Worm (Caenorhabditis elegans) whole organism, young adult: ENCODE data around the gene btbd-10.

Source experiments
- F33H1.4 ChIP-seq: fragments of 200-800 bp; sonication (Bioruptor generic); IDR thresholded peaks from 2 replicates; pipeline ENCODE4 v1.3.6; 2022; ENCODE audit warnings: missing genetic modification reagents, missing genetic modification characterization, missing compliant biosample characterization
- F37B4.10 ChIP-seq: fragments of 200-800 bp; sonication (Bioruptor generic); IDR thresholded peaks from 2 replicates; pipeline ENCODE4 v1.3.6; 2022; ENCODE audit warnings: missing genetic modification characterization, missing compliant biosample characterization
- F57A8.1 ChIP-seq: fragments of 200-800 bp; sonication (Bioruptor generic); optimal IDR thresholded peaks from 2 replicates; lab custom pipeline; 2018; ENCODE audit warnings: mild to moderate bottlenecking, missing genetic modification characterization, moderate library complexity, missing compliant biosample characterization
- K11D2.4 ChIP-seq: fragments of 200-800 bp; sonication (Bioruptor generic); IDR thresholded peaks from 2 replicates; pipeline ENCODE4 v1.3.6; 2022; ENCODE audit warnings: missing genetic modification reagents, missing genetic modification characterization, missing compliant biosample characterization
- aptf-3 ChIP-seq: fragments of 200-800 bp; sonication (Bioruptor generic); IDR thresholded peaks from 2 replicates; pipeline ENCODE4 v1.3.6; 2022; ENCODE audit warnings: missing genetic modification characterization, missing compliant biosample characterization
- attf-3 ChIP-seq: fragments of 200-800 bp; sonication (Bioruptor generic); conservative IDR thresholded peaks from 2 replicates; pipeline ENCODE4 v1.3.6; 2022; ENCODE audit warnings: missing genetic modification reagents, missing genetic modification characterization, missing compliant biosample characterization
- attf-5 ChIP-seq: fragments of 200-800 bp; sonication (Bioruptor generic); optimal IDR thresholded peaks from 2 replicates; lab custom pipeline; 2018; ENCODE audit warnings: mild to moderate bottlenecking, missing genetic modification characterization, missing compliant biosample characterization
- ccch-3 ChIP-seq: fragments of 200-800 bp; sonication (Bioruptor generic); optimal IDR thresholded peaks from 2 replicates; lab custom pipeline; 2018; ENCODE audit warnings: mild to moderate bottlenecking, missing genetic modification characterization, missing compliant biosample characterization
- cebp-2 ChIP-seq: fragments of 200-800 bp; sonication (Bioruptor generic); IDR thresholded peaks from 2 replicates; pipeline ENCODE4 v1.3.6; 2022; ENCODE audit warnings: missing genetic modification characterization, missing compliant biosample characterization
- ceh-100 ChIP-seq: fragments of 200-800 bp; sonication (Bioruptor generic); IDR thresholded peaks from 2 replicates; pipeline ENCODE4 v1.3.6; 2022; ENCODE audit warnings: missing genetic modification reagents, missing genetic modification characterization, missing compliant biosample characterization
- ceh-40 ChIP-seq: fragments of 200-800 bp; sonication (Bioruptor generic); IDR thresholded peaks from 2 replicates; pipeline ENCODE4 v1.3.6; 2022; ENCODE audit warnings: missing genetic modification characterization, missing compliant biosample characterization
- chd-7 ChIP-seq: sonication (generic microtip); optimal IDR thresholded peaks from 2 replicates; lab custom pipeline; 2016; ENCODE audit warnings: mild to moderate bottlenecking, missing genetic modification characterization, moderate library complexity, missing compliant biosample characterization
- dox-1 ChIP-seq: fragments of 200-800 bp; sonication (Bioruptor generic); IDR thresholded peaks from 2 replicates; pipeline ENCODE4 v1.3.6; 2022; ENCODE audit warnings: missing genetic modification reagents, missing genetic modification characterization, missing compliant biosample characterization
- dpl-1 ChIP-seq: fragments of 150-350 bp; optimal IDR thresholded peaks from 2 replicates; lab custom pipeline; 2014; ENCODE audit warnings: missing biosample characterization, missing genetic modification reagents, missing genetic modification characterization
- efl-1 ChIP-seq: fragments of 150-350 bp; optimal IDR thresholded peaks from 2 replicates; lab custom pipeline; 2014; ENCODE audit warnings: missing biosample characterization, missing genetic modification reagents, missing genetic modification characterization
- egl-18 ChIP-seq: fragments of 200-800 bp; sonication (Bioruptor generic); IDR thresholded peaks from 2 replicates; pipeline ENCODE4 v1.3.6; 2022; ENCODE audit warnings: missing genetic modification reagents, missing genetic modification characterization, missing compliant biosample characterization
- egl-44 ChIP-seq: fragments of 200-800 bp; sonication (Bioruptor generic); IDR thresholded peaks from 2 replicates; pipeline ENCODE4 v1.3.6; 2022; ENCODE audit warnings: missing genetic modification reagents, missing genetic modification characterization, missing compliant biosample characterization
- egrh-3 ChIP-seq: fragments of 200-800 bp; sonication (Bioruptor generic); IDR thresholded peaks from 2 replicates; pipeline ENCODE4 v1.3.6; 2022; ENCODE audit warnings: missing genetic modification reagents, missing genetic modification characterization, missing compliant biosample characterization
- ets-4 ChIP-seq: fragments of 200-800 bp; sonication (Bioruptor generic); optimal IDR thresholded peaks from 2 replicates; lab custom pipeline; 2018; ENCODE audit warnings: mild to moderate bottlenecking, missing genetic modification characterization, missing compliant biosample characterization
- fkh-3 ChIP-seq: sonication (generic microtip); optimal IDR thresholded peaks from 2 replicates; lab custom pipeline; 2016; ENCODE audit warnings: mild to moderate bottlenecking, missing genetic modification characterization, missing compliant biosample characterization
- gei-17 ChIP-seq: fragments of 200-800 bp; sonication (Bioruptor generic); optimal IDR thresholded peaks from 2 replicates; lab custom pipeline; 2018; ENCODE audit warnings: mild to moderate bottlenecking, missing genetic modification characterization, missing compliant biosample characterization
- him-1 ChIP-seq: sonication (generic microtip); optimal IDR thresholded peaks from 2 replicates; lab custom pipeline; 2016; ENCODE audit warnings: missing genotype, missing genetic modification reagents, missing genetic modification characterization, missing compliant biosample characterization
- hmg-1.2 ChIP-seq: fragments of 200-800 bp; sonication (Bioruptor generic); IDR thresholded peaks from 2 replicates; pipeline ENCODE4 v1.3.6; 2022; ENCODE audit warnings: missing genetic modification reagents, missing genetic modification characterization, missing compliant biosample characterization
- hrde-1 ChIP-seq: sonication (generic microtip); optimal IDR thresholded peaks from 2 replicates; lab custom pipeline; 2016; ENCODE audit warnings: missing genetic modification characterization, mild to moderate bottlenecking, missing compliant biosample characterization, moderate library complexity, missing genotype, missing genetic modification reagents, borderline replicate concordance
- lin-26 ChIP-seq: fragments of 200-800 bp; sonication (Bioruptor generic); IDR thresholded peaks from 2 replicates; pipeline ENCODE4 v1.3.6; 2022; ENCODE audit warnings: missing genetic modification reagents, missing genetic modification characterization, missing compliant biosample characterization
- lin-40 ChIP-seq: sonication (generic microtip); optimal IDR thresholded peaks from 2 replicates; lab custom pipeline; 2016; ENCODE audit warnings: missing genetic modification characterization, mild to moderate bottlenecking, missing compliant biosample characterization, missing genotype, missing genetic modification reagents
- madf-3 ChIP-seq: fragments of 200-800 bp; sonication (Bioruptor generic); IDR thresholded peaks from 2 replicates; pipeline ENCODE4 v1.3.6; 2022; ENCODE audit warnings: missing genetic modification reagents, missing genetic modification characterization, missing compliant biosample characterization
- madf-8 ChIP-seq: fragments of 200-800 bp; sonication (Bioruptor generic); conservative IDR thresholded peaks from 2 replicates; pipeline ENCODE4 v1.3.6; 2022; ENCODE audit warnings: missing genetic modification reagents, missing genetic modification characterization, missing compliant biosample characterization
- mcd-1 ChIP-seq: fragments of 200-800 bp; sonication (Bioruptor generic); IDR thresholded peaks from 2 replicates; pipeline ENCODE4 v1.3.6; 2022; ENCODE audit warnings: missing genetic modification reagents, missing genetic modification characterization, missing compliant biosample characterization
- nfya-2 ChIP-seq: fragments of 200-800 bp; sonication (Bioruptor generic); IDR thresholded peaks from 2 replicates; pipeline ENCODE4 v1.3.6; 2022; ENCODE audit warnings: missing genetic modification reagents, missing genetic modification characterization, missing compliant biosample characterization
- nfyb-1 ChIP-seq: fragments of 200-800 bp; sonication (Bioruptor generic); IDR thresholded peaks from 2 replicates; pipeline ENCODE4 v1.3.6; 2022; ENCODE audit warnings: missing genetic modification reagents, missing genetic modification characterization, missing compliant biosample characterization
- pbrm-1 ChIP-seq: fragments of 200-800 bp; sonication (Bioruptor generic); IDR thresholded peaks from 2 replicates; pipeline ENCODE4 v1.3.6; 2022; ENCODE audit warnings: missing genetic modification reagents, missing genetic modification characterization, missing compliant biosample characterization
- rec-8 ChIP-seq, 2 experiments: sonication (generic microtip); optimal IDR thresholded peaks; 2 replicates each; lab custom pipeline; 2016; ENCODE audit warnings: mild to moderate bottlenecking in 2 of 2, missing genetic modification characterization in 2 of 2, missing genetic modification reagents in 2 of 2, missing genotype in 2 of 2, missing biosample characterization in 1 of 2, missing compliant biosample characterization in 1 of 2, moderate library complexity in 1 of 2
- snpc-1.3 ChIP-seq: sonication (generic microtip); optimal IDR thresholded peaks from 2 replicates; lab custom pipeline; 2017; ENCODE audit warnings: missing genetic modification characterization, mild to moderate bottlenecking, missing compliant biosample characterization, antibody characterized with exemption, moderate library complexity, missing genotype, missing genetic modification reagents; ENCODE audit not compliant: insufficient read depth
- snpc-3.4 ChIP-seq: sonication (generic microtip); optimal IDR thresholded peaks from 2 replicates; lab custom pipeline; 2017; ENCODE audit warnings: missing genetic modification characterization, mild to moderate bottlenecking, missing compliant biosample characterization, antibody characterized with exemption, moderate library complexity, missing genotype, missing genetic modification reagents
- tbx-9 ChIP-seq: sonication (generic microtip); optimal IDR thresholded peaks from 2 replicates; lab custom pipeline; 2016; ENCODE audit warnings: borderline replicate concordance, missing genetic modification characterization, inconsistent platforms, missing compliant biosample characterization
- unc-62 ChIP-seq: fragments of 150-350 bp; optimal IDR thresholded peaks from 2 replicates; lab custom pipeline; 2014; ENCODE audit warnings: missing biosample characterization, missing genetic modification reagents, missing genetic modification characterization
- xnd-1 ChIP-seq: sonication (generic microtip); optimal IDR thresholded peaks from 2 replicates; lab custom pipeline; 2016; ENCODE audit warnings: missing genotype, missing genetic modification reagents, missing genetic modification characterization, missing compliant biosample characterization
- ztf-22 ChIP-seq: fragments of 200-800 bp; sonication (Bioruptor generic); optimal IDR thresholded peaks from 2 replicates; lab custom pipeline; 2018; ENCODE audit warnings: mild to moderate bottlenecking, missing genetic modification characterization, moderate library complexity, missing compliant biosample characterization
- ztf-28 ChIP-seq: fragments of 200-800 bp; sonication (Bioruptor generic); IDR thresholded peaks from 2 replicates; pipeline ENCODE4 v1.3.6; 2022; ENCODE audit warnings: missing genetic modification reagents, missing genetic modification characterization, missing compliant biosample characterization
- ztf-3 ChIP-seq: fragments of 200-800 bp; sonication (Bioruptor generic); optimal IDR thresholded peaks from 2 replicates; lab custom pipeline; 2018; ENCODE audit warnings: mild to moderate bottlenecking, missing genetic modification characterization, missing compliant biosample characterization

The btbd-10 gene

DNA sequence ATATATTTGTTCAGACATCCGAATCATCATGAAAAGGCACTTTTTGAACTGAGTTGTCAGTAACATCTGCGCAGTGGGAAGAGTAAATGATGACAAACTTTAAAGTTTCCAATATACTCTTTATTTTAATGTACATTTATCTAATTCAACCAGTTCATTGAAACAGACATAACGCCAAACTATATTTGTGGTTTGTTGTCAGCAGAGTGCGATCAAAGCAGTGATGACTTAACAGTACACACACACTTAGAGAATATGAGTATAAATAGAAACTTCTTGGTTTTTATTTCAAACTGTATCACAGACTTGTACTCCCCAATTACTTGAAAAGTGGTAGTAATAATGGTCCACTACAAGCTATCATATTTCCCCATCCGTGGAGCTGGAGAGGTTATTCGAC, 21.4 kb upstream of the btbd-10 start, which contains the start of gene gst-8:
gst-8 (plus strand) TSS at position 301 of the 400 bp plus-strand sequence.
- TF ChIP-seq egl-18 (GFP tag; lab: Robert Waterston, UW) (no peak), attf-3 (GFP tag; lab: Robert Waterston, UW) (no peak), chd-7 (tag; lab: Kevin White, UChicago) (no peak), xnd-1 (no peak), him-1 (no peak), egl-44 (GFP tag; lab: Robert Waterston, UW) (no peak), cebp-2 (GFP tag; lab: Robert Waterston, UW) (no peak)

DNA sequence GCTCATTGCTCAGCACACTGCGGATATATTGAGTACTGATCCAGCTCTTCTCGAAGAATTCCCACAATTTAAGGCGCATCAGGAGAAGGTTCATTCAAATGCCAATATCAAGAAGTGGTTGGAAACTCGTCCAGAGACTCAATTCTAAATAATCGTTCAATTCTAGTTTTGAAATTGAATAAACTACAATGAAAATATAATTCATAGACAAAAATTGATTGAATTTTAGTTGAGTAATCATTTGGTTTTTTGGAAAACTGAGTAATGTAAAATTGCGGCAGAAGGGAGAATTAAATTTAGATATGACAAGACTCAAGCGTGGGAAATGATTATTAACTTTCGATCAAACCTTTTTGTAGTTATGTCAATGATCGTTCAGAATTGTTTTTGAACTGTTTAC, 20.4 kb upstream of the btbd-10 start:
- TF ChIP-seq F37B4.10 (GFP tag; lab: Robert Waterston, UW) = no peak
- TF ChIP-seq pbrm-1 (GFP tag; lab: Robert Waterston, UW) = no peak
- TF ChIP-seq attf-5 (GFP tag; lab: Kevin White, UChicago) = no peak
- TF ChIP-seq, all 124 proteins: peak for 0

DNA sequence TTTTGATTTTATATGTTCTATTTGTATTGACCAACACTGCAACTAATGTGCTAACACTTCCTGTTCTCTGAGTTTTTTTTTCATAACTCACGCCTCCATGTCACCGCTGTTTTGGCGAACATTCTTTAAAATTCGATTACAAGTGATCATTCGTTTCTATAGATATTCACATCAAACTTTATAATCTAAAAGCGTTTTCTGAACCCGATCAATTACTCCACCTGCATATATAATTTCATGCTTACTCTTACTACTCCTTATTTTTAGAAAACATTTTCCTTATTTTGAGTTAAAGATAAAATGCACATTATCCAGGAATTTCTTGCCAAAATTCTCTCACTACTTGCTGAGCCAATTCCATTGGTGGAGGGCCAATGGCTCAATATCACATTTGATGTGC, 18.8 kb upstream of the btbd-10 start, which contains the start of gene R05F9.7:
R05F9.7 (plus strand) TSS at position 301 of the 400 bp plus-strand sequence.
- TF ChIP-seq rec-8 (tag; optimal IDR thresholded peaks at IDR 0.05; lab: Kevin White, UChicago) (no peak), fkh-3 (tag; lab: Kevin White, UChicago) (no peak), ztf-3 (GFP tag; lab: Kevin White, UChicago) (no peak), nfya-2 (GFP tag; lab: Robert Waterston, UW) (no peak), ceh-40 (GFP tag; lab: Robert Waterston, UW) (no peak), ztf-28 (no peak), madf-3 (no peak), gei-17 (GFP tag; lab: Kevin White, UChicago) (no peak)

DNA sequence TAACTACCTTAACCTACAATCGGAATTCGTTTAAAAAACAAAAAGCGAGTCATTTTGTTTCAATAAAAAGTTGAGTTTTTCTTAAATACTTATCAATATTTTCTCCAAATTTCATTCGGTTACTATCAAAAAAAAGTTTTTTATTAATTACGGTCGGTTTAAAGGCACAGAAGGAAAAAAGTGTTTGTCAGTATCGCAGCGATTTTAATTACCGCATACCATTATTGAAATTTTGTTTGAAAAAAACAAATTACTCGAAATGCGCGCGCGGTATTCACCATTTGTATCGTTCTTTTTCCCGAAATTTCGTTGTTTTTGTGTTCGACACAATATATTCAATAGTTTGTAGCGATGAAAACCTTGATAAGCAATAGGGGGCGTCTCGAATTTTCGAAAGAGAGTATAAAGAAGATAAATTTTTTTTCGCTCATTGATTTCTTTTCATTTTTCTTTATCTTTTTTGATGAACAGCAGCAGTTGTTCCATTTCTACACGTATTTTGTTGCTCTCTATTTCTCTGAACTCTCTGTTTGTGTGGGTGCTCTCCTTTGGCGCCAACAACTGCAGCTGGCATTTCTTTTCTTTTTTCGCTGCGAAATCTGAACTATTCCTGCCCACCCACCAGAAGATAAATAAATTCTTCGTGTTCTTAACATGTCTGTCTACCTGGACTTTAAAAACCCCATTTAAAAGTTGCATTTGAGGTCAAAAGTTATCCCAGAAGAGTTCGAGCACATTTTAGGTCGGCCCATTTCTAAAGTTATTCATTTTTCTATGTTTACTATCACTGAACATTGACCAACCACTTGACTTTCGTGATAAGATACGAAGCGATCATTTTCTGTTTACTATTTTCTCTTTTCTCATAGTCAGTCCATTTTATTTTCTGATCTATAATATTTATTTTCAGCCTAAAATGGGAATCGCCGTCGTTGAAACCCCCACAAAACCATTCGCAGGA, 16.0 kb upstream of the btbd-10 start, which contains the start of gene pgm-1:
pgm-1 (plus strand) TSS at position 911 of the 961 bp plus-strand sequence.
- TF ChIP-seq ccch-3 (GFP tag; lab: Kevin White, UChicago) = no peak
- no peak for TF ChIP-seq hrde-1 (tag; lab: Kevin White, UChicago)
- TF ChIP-seq egrh-3 = no peak; the same call in 1 of the 2 replicates
- TF ChIP-seq dox-1 = peak; percentile 25; the same call in 1 of the 2 replicates
- peak; percentile 52; the same call in 1 of the 2 replicates for TF ChIP-seq F33H1.4 (GFP tag; lab: Robert Waterston, UW)
- TF ChIP-seq attf-5 (GFP tag; lab: Kevin White, UChicago) = peak; percentile 31
- TF ChIP-seq F57A8.1 (GFP tag; lab: Kevin White, UChicago) = no peak
- 0 out of 2 replicates have a peak, but pooled peaks have one; percentile 13 for TF ChIP-seq mcd-1 (GFP tag; lab: Robert Waterston, UW)
- TF ChIP-seq ets-4 = no peak
- TF ChIP-seq K11D2.4 = no peak
- no peak for TF ChIP-seq aptf-3 (GFP tag; lab: Robert Waterston, UW)
- no peak; the same call in 1 of the 2 replicates for TF ChIP-seq hmg-1.2 (GFP tag; lab: Robert Waterston, UW)
- no peak for TF ChIP-seq gei-17 (GFP tag; lab: Kevin White, UChicago)
- no peak for TF ChIP-seq unc-62 (GFP tag; lab: Kevin White, UChicago)
- no peak for TF ChIP-seq ztf-22
- TF ChIP-seq madf-8 (GFP tag; lab: Robert Waterston, UW) = peak; percentile 74
- 0 out of 2 replicates have a peak, but pooled peaks have one; percentile 24 for TF ChIP-seq lin-26 (GFP tag; lab: Robert Waterston, UW)
- peak; percentile 19 for TF ChIP-seq dpl-1 (GFP tag; lab: Kevin White, UChicago)
- no peak for TF ChIP-seq tbx-9
- TF ChIP-seq snpc-1.3 (tag; lab: Kevin White, UChicago) = peak; percentile 8
- TF ChIP-seq efl-1 (GFP tag; lab: Kevin White, UChicago) = peak; percentile 74
- TF ChIP-seq lin-40 (tag; lab: Kevin White, UChicago) = peak; percentile 3
- TF ChIP-seq ceh-100 (GFP tag; lab: Robert Waterston, UW) = no peak
- TF ChIP-seq nfyb-1 (GFP tag; lab: Robert Waterston, UW) = no peak
- TF ChIP-seq snpc-3.4 (tag; lab: Kevin White, UChicago) = no peak
- TF ChIP-seq pbrm-1 (GFP tag; lab: Robert Waterston, UW) = no peak
